Fruit fly (Drosophila melanogaster) whole organism, pupa: ENCODE measurements around the gene CG32106.

Experiments used
- CG14655 ChIP-seq: fragments of 200-800 bp; sonication (Bioruptor generic); optimal IDR thresholded peaks from 3 replicates; lab custom pipeline; 2017; ENCODE audit warnings: mild to moderate bottlenecking, missing biosample characterization, missing genetic modification reagents, missing genetic modification characterization
- rn ChIP-seq: fragments of 200-800 bp; sonication (Bioruptor generic); IDR thresholded peaks from 2 replicates; pipeline ENCODE4 v1.3.6; 2022; ENCODE audit warnings: missing biosample characterization, missing genetic modification characterization

- TF ChIP-seq CG14655 (GFP tag; lab: Kevin White, UChicago), result no peak
- TF ChIP-seq rn, result no peak
Measured at dm6 chr3L:12727212-12727611, 51.3 kb downstream of the CG32106 start.
